Fruit fly (Drosophila melanogaster) whole organism, embryonic: ENCODE results near the gene GstD5.

ENCODE experiments used
- Ada2b ChIP-seq: fragments of 200-800 bp; sonication (Bioruptor generic); IDR thresholded peaks from 2 replicates; pipeline ENCODE4 v1.3.6; 2022; ENCODE audit warnings: missing biosample characterization, missing genetic modification characterization
- Adf1 ChIP-seq: fragments of 200-800 bp; sonication (Bioruptor generic); IDR thresholded peaks from 2 replicates; pipeline ENCODE4 v1.3.6; 2022; ENCODE audit warnings: missing biosample characterization, missing genetic modification characterization
- BtbVII ChIP-seq: fragments of 200-800 bp; sonication (Bioruptor generic); optimal IDR thresholded peaks from 3 replicates; lab custom pipeline; 2017; ENCODE audit warnings: missing biosample characterization, mild to moderate bottlenecking, missing genetic modification characterization
- CG10274 ChIP-seq: fragments of 200-800 bp; sonication (Bioruptor generic); optimal IDR thresholded peaks from 3 replicates; lab custom pipeline; 2017; ENCODE audit warnings: missing biosample characterization, mild to moderate bottlenecking, missing genetic modification characterization
- CG10543 ChIP-seq: fragments of 200-800 bp; sonication (Bioruptor generic); optimal IDR thresholded peaks from 3 replicates; lab custom pipeline; 2017; ENCODE audit warnings: missing biosample characterization, mild to moderate bottlenecking, missing genetic modification characterization, moderate library complexity
- CG11093 ChIP-seq: fragments of 200-800 bp; sonication (Bioruptor generic); IDR thresholded peaks from 3 replicates; pipeline ENCODE4 v1.3.6; 2022; ENCODE audit warnings: missing biosample characterization, missing genetic modification characterization
- CG11560 ChIP-seq: fragments of 200-800 bp; sonication (Bioruptor generic); IDR thresholded peaks from 3 replicates; pipeline ENCODE4 v1.3.6; 2022; ENCODE audit warnings: missing biosample characterization, missing genetic modification characterization
- CG15073 ChIP-seq: fragments of 200-800 bp; sonication (Bioruptor generic); optimal IDR thresholded peaks from 2 replicates; lab custom pipeline; 2016; ENCODE audit warnings: missing biosample characterization, missing genetic modification characterization
- CG1647 ChIP-seq: fragments of 200-800 bp; sonication (Bioruptor generic); optimal IDR thresholded peaks from 3 replicates; lab custom pipeline; 2016; ENCODE audit warnings: missing biosample characterization, missing genetic modification characterization
- CG16779 ChIP-seq: fragments of 200-800 bp; sonication (Bioruptor generic); IDR thresholded peaks from 2 replicates; pipeline ENCODE4 v1.3.6; 2022; ENCODE audit warnings: missing biosample characterization, missing genetic modification characterization
- CG1792 ChIP-seq: fragments of 200-800 bp; sonication (Bioruptor generic); optimal IDR thresholded peaks from 2 replicates; lab custom pipeline; 2016; ENCODE audit warnings: missing biosample characterization, missing genetic modification characterization
- CG2712 ChIP-seq: fragments of 200-800 bp; optimal IDR thresholded peaks from 3 replicates; lab custom pipeline; 2019; ENCODE audit warnings: missing biosample characterization, mild to moderate bottlenecking, missing genetic modification characterization, moderate library complexity
- CG32767 ChIP-seq: fragments of 200-800 bp; sonication (Bioruptor generic); IDR thresholded peaks from 2 replicates; pipeline ENCODE4 v1.3.6; 2022; ENCODE audit warnings: missing biosample characterization, missing genetic modification characterization
- CG33213 ChIP-seq: fragments of 200-800 bp; sonication (Bioruptor generic); optimal IDR thresholded peaks from 3 replicates; lab custom pipeline; 2016; ENCODE audit warnings: missing biosample characterization, missing genetic modification characterization
- CG34422 ChIP-seq: fragments of 200-800 bp; sonication (Bioruptor generic); IDR thresholded peaks from 3 replicates; pipeline ENCODE4 v1.3.6; 2022; ENCODE audit warnings: missing biosample characterization, missing genetic modification characterization
- CG3838 ChIP-seq: fragments of 200-800 bp; sonication (Bioruptor generic); optimal IDR thresholded peaks from 3 replicates; lab custom pipeline; 2016; ENCODE audit warnings: missing biosample characterization, missing genetic modification characterization
- CG3847 ChIP-seq: fragments of 200-800 bp; sonication (Bioruptor generic); IDR thresholded peaks from 2 replicates; pipeline ENCODE4 v1.3.6; 2022; ENCODE audit warnings: missing biosample characterization, missing genetic modification characterization
- CG3995 ChIP-seq: fragments of 200-800 bp; sonication (Bioruptor generic); optimal IDR thresholded peaks from 3 replicates; lab custom pipeline; 2016; ENCODE audit warnings: missing biosample characterization, missing genetic modification characterization
- CG7357 ChIP-seq: fragments of 200-800 bp; sonication (Bioruptor generic); IDR thresholded peaks from 3 replicates; pipeline ENCODE4 v1.3.6; 2022; ENCODE audit warnings: missing biosample characterization, missing genetic modification characterization
- CG8290 ChIP-seq, 3 experiments: fragments of 200-800 bp; sonication (Bioruptor generic); optimal IDR thresholded peaks; 2 replicates each; lab custom pipeline; 2016 to 2019; ENCODE audit warnings: missing biosample characterization in 3 of 3, missing genetic modification characterization in 3 of 3, mild to moderate bottlenecking in 2 of 3, moderate library complexity in 1 of 3
- CG8924 ChIP-seq: fragments of 200-800 bp; optimal IDR thresholded peaks from 3 replicates; lab custom pipeline; 2019; ENCODE audit warnings: missing biosample characterization, mild to moderate bottlenecking, missing genetic modification characterization, moderate library complexity
- CG9215 ChIP-seq: fragments of 200-800 bp; sonication (Bioruptor generic); IDR thresholded peaks from 2 replicates; pipeline ENCODE4 v1.3.6; 2022; ENCODE audit warnings: missing biosample characterization, missing genetic modification characterization
- CG9797 ChIP-seq: fragments of 200-800 bp; sonication (Bioruptor generic); optimal IDR thresholded peaks from 3 replicates; lab custom pipeline; 2018; ENCODE audit warnings: missing biosample characterization, mild to moderate bottlenecking, missing genetic modification characterization
- Dfd ChIP-seq, 2 experiments: fragments of >200 bp; optimal IDR thresholded peaks; 2 replicates each; lab custom pipeline; 2017; ENCODE audit warnings: missing biosample characterization in 2 of 2, missing genetic modification characterization in 2 of 2
- Eip74EF ChIP-seq, 2 experiments: fragments of 200-800 bp in 1 of 2; fragments of >200 bp in 1 of 2; sonication (Bioruptor generic) in 1 of 2; optimal IDR thresholded peaks; 2 replicates each; lab custom pipeline; 2017 to 2019; ENCODE audit warnings: missing biosample characterization in 2 of 2, missing genetic modification characterization in 2 of 2, mild to moderate bottlenecking in 1 of 2, moderate library complexity in 1 of 2
- Max ChIP-seq: fragments of 200-800 bp; sonication (Bioruptor generic); optimal IDR thresholded peaks from 2 replicates; lab custom pipeline; 2016; ENCODE audit warnings: missing biosample characterization, mild to moderate bottlenecking, missing genetic modification characterization
- NK7.1 ChIP-seq: fragments of 200-800 bp; sonication (Bioruptor generic); optimal IDR thresholded peaks from 3 replicates; lab custom pipeline; 2016; ENCODE audit warnings: missing biosample characterization, missing genetic modification characterization
- Nf-YA ChIP-seq: fragments of 200-800 bp; sonication (Bioruptor generic); IDR thresholded peaks from 2 replicates; pipeline ENCODE4 v1.3.6; 2022; ENCODE audit warnings: missing biosample characterization, missing genetic modification characterization
- Ptx1 ChIP-seq: fragments of 200-800 bp; sonication (Bioruptor generic); IDR thresholded peaks from 2 replicates; pipeline ENCODE4 v1.3.6; 2022; ENCODE audit warnings: missing biosample characterization, missing genetic modification characterization
- Scr ChIP-seq: fragments of 200-800 bp; sonication (Bioruptor generic); IDR thresholded peaks from 2 replicates; pipeline ENCODE4 v1.3.6; 2022; ENCODE audit warnings: missing biosample characterization, missing genetic modification characterization; ENCODE audit not compliant: partially characterized antibody
- Usf ChIP-seq: fragments of 200-800 bp; sonication (Bioruptor generic); optimal IDR thresholded peaks from 2 replicates; lab custom pipeline; 2017; ENCODE audit warnings: missing genotype, missing biosample characterization, missing genetic modification characterization
- ase ChIP-seq: fragments of 200-800 bp; sonication (Bioruptor generic); IDR thresholded peaks from 3 replicates; pipeline ENCODE4 v1.3.6; 2022; ENCODE audit warnings: missing biosample characterization, missing genetic modification characterization
- bab2 ChIP-seq: fragments of 200-800 bp; sonication (Bioruptor generic); optimal IDR thresholded peaks from 2 replicates; lab custom pipeline; 2016; ENCODE audit warnings: missing biosample characterization, missing genetic modification characterization
- crp ChIP-seq, 2 experiments: fragments of 200-800 bp; sonication (Bioruptor generic); optimal IDR thresholded peaks; 2 replicates in 1 of 2; 3 replicates in 1 of 2; lab custom pipeline; 2017; ENCODE audit warnings: missing biosample characterization in 2 of 2, missing genetic modification characterization in 2 of 2, mild to moderate bottlenecking in 1 of 2, moderate library complexity in 1 of 2
- da ChIP-seq: fragments of 200-800 bp; sonication (Bioruptor generic); optimal IDR thresholded peaks from 2 replicates; lab custom pipeline; 2016; ENCODE audit warnings: missing biosample characterization, missing genetic modification characterization
- dan ChIP-seq: fragments of 200-800 bp; sonication (Bioruptor generic); IDR thresholded peaks from 2 replicates; pipeline ENCODE4 v1.3.6; 2022; ENCODE audit warnings: missing biosample characterization, missing genetic modification characterization
- esg ChIP-seq: fragments of 200-800 bp; sonication (Bioruptor generic); conservative IDR thresholded peaks from 2 replicates; pipeline ENCODE4 v1.3.6; 2022; ENCODE audit warnings: missing biosample characterization, missing genetic modification characterization
- exex ChIP-seq: fragments of 200-800 bp; sonication (Bioruptor generic); optimal IDR thresholded peaks from 4 replicates; lab custom pipeline; 2018; ENCODE audit warnings: missing biosample characterization, mild to moderate bottlenecking, missing genetic modification characterization, moderate library complexity
- gcm2 ChIP-seq: fragments of 200-800 bp; sonication (Bioruptor generic); optimal IDR thresholded peaks from 2 replicates; lab custom pipeline; 2016; ENCODE audit warnings: missing biosample characterization, missing genetic modification characterization
- hb ChIP-seq: fragments of 200-800 bp; sonication (Bioruptor generic); IDR thresholded peaks from 3 replicates; pipeline ENCODE4 v1.3.6; 2022; ENCODE audit warnings: missing biosample characterization, missing genetic modification characterization; ENCODE audit not compliant: partially characterized antibody
- ken ChIP-seq: fragments of 200-800 bp; sonication (Bioruptor generic); IDR thresholded peaks from 3 replicates; pipeline ENCODE4 v1.3.6; 2022; ENCODE audit warnings: missing biosample characterization, missing genetic modification characterization
- knrl ChIP-seq: fragments of 200-800 bp; sonication (Bioruptor generic); IDR thresholded peaks from 3 replicates; pipeline ENCODE4 v1.3.6; 2022; ENCODE audit warnings: missing biosample characterization, missing genetic modification characterization; ENCODE audit not compliant: partially characterized antibody
- sd ChIP-seq: fragments of 200-800 bp; sonication (Bioruptor generic); optimal IDR thresholded peaks from 3 replicates; lab custom pipeline; 2018; ENCODE audit warnings: missing biosample characterization, mild to moderate bottlenecking, missing genetic modification characterization, moderate library complexity
- sens ChIP-seq: fragments of 200-800 bp; sonication (Bioruptor generic); peaks from one replicate; lab custom pipeline; 2016; ENCODE audit warnings: missing biosample characterization, missing genetic modification characterization
- sim ChIP-seq: fragments of 200-800 bp; sonication (Bioruptor generic); IDR thresholded peaks from 2 replicates; pipeline ENCODE4 v1.3.6; 2022; ENCODE audit warnings: missing biosample characterization, missing genetic modification characterization
- sna ChIP-seq: fragments of 200-800 bp; sonication (Bioruptor generic); IDR thresholded peaks from 2 replicates; pipeline ENCODE4 v1.3.6; 2022; ENCODE audit warnings: missing biosample characterization, missing genetic modification characterization; ENCODE audit not compliant: partially characterized antibody
- sug ChIP-seq: fragments of 200-800 bp; optimal IDR thresholded peaks from 2 replicates; lab custom pipeline; 2019; ENCODE audit warnings: missing biosample characterization, mild to moderate bottlenecking, missing genetic modification characterization, moderate library complexity
- tna ChIP-seq: fragments of 200-800 bp; sonication (Bioruptor generic); IDR thresholded peaks from 2 replicates; pipeline ENCODE4 v1.3.6; 2022; ENCODE audit warnings: missing biosample characterization, missing genetic modification characterization; ENCODE audit not compliant: partially characterized antibody

Gene GstD5

dm6 chr3R:12401672-12402296, 26.3 kb downstream of the GstD5 start, which contains the start of gene DNAlig3 (continued):
- TF ChIP-seq CG3838 (GFP tag; lab: Kevin White, UChicago) = no peak
- no peak for TF ChIP-seq CG2712
- peak; percentile 60 for TF ChIP-seq Scr (GFP tag; lab: Robert Waterston, UW)
- TF ChIP-seq Ada2b (GFP tag; lab: Robert Waterston, UW) = no peak
- no peak for TF ChIP-seq BtbVII (GFP tag; lab: Kevin White, UChicago)
- peak; percentile 62 for TF ChIP-seq sna (GFP tag; lab: Robert Waterston, UW)
- TF ChIP-seq dan = no peak
- TF ChIP-seq CG15073 (GFP tag; lab: Kevin White, UChicago) = no peak
- TF ChIP-seq sd (tag; lab: Kevin White, UChicago) = peak; percentile 29
- no peak for TF ChIP-seq CG3995 (GFP tag; lab: Kevin White, UChicago)
- no peak for TF ChIP-seq Eip74EF (GFP tag; optimal IDR thresholded peaks at IDR 0.05; lab: Kevin White, UChicago)
- TF ChIP-seq gcm2 = no peak
- no peak; the same call in 2 of the 3 replicates for TF ChIP-seq CG34422 (GFP tag; lab: Robert Waterston, UW)
- no peak for TF ChIP-seq sug (tag; lab: Kevin White, UChicago)

- TF ChIP-seq Dfd (GFP tag; optimal IDR thresholded peaks at IDR 0.05; lab: Kevin White, UChicago) (no peak), CG1647 (peak; percentile 98), crp (GFP tag; optimal IDR thresholded peaks at IDR 0.05; lab: Kevin White, UChicago) (peak in 1 of 2 experiments; percentile 67), Ptx1 (GFP tag; lab: Robert Waterston, UW) (peak; percentile 94), da (GFP tag; lab: Kevin White, UChicago) (peak; percentile 85), CG9797 (GFP tag; lab: Kevin White, UChicago) (peak; percentile 41), esg (peak; percentile 93), Adf1 (GFP tag; lab: Robert Waterston, UW) (peak; percentile 77), CG1792 (peak; percentile 97), Max (GFP tag; lab: Kevin White, UChicago) (peak; percentile 100), hb (no peak), CG11560 (tag; lab: Robert Waterston, UW) (peak; percentile 65; the same call in 2 of the 3 replicates), CG8290 (GFP tag; optimal IDR thresholded peaks at IDR 0.05; lab: Kevin White, UChicago) (peak; percentile 96), CG8290 (tag; optimal IDR thresholded peaks at IDR 0.05; lab: Kevin White, UChicago) (peak; percentile 95 to 97), sens (GFP tag; lab: Kevin White, UChicago) (peak; percentile 99), Usf (peak; percentile 93), CG3847 (GFP tag; lab: Robert Waterston, UW) (peak; percentile 94), CG7357 (GFP tag; lab: Robert Waterston, UW) (peak; percentile 69), bab2 (GFP tag; lab: Kevin White, UChicago) (peak; percentile 95), sug (tag; lab: Kevin White, UChicago) (peak; percentile 97), CG33213 (GFP tag; lab: Kevin White, UChicago) (peak; percentile 99), ase (GFP tag; lab: Robert Waterston, UW) (peak; percentile 94), sim (GFP tag; lab: Robert Waterston, UW) (peak; percentile 98), CG16779 (GFP tag; lab: Robert Waterston, UW) (peak; percentile 92), NK7.1 (GFP tag; lab: Kevin White, UChicago) (peak; percentile 95), CG11093 (GFP tag; lab: Robert Waterston, UW) (peak; percentile 84), CG8924 (tag; lab: Kevin White, UChicago) (peak; percentile 99), Nf-YA (peak; percentile 99), CG10274 (GFP tag; lab: Kevin White, UChicago) (peak; percentile 95), exex (peak; percentile 92), tna (GFP tag; lab: Robert Waterston, UW) (no peak), ken (GFP tag; lab: Robert Waterston, UW) (peak; percentile 96), CG3838 (GFP tag; lab: Kevin White, UChicago) (peak; percentile 90), knrl (GFP tag; lab: Robert Waterston, UW) (0 out of 3 replicates have a peak, but pooled peaks have one; percentile 19), CG10543 (GFP tag; lab: Kevin White, UChicago) (peak; percentile 100), CG9215 (peak; percentile 80; the same call in 1 of the 2 replicates), CG32767 (GFP tag; lab: Robert Waterston, UW) (peak; percentile 93)
Measured at dm6 chr3R:12402935-12403334, 27.4 kb downstream of the GstD5 start.
